Worm (Caenorhabditis elegans) whole organism, young adult: ENCODE results near the gene K12B6.4.

ENCODE experiments used
- B0019.2 ChIP-seq: fragments of 200-800 bp; sonication (Bioruptor generic); conservative IDR thresholded peaks from 2 replicates; pipeline ENCODE4 v1.3.6; 2022; ENCODE audit warnings: missing genetic modification reagents, missing genetic modification characterization, missing compliant biosample characterization
- D2030.7 ChIP-seq: fragments of 200-800 bp; sonication (Bioruptor generic); IDR thresholded peaks from 2 replicates; pipeline ENCODE4 v1.3.6; 2022; ENCODE audit warnings: missing genetic modification reagents, missing genetic modification characterization, missing compliant biosample characterization
- F23B12.7 ChIP-seq: sonication (generic microtip); optimal IDR thresholded peaks from 2 replicates; lab custom pipeline; 2017; ENCODE audit warnings: missing genetic modification characterization, mild to moderate bottlenecking, missing compliant biosample characterization, antibody characterized with exemption, moderate library complexity; ENCODE audit not compliant: insufficient read depth
- F39B2.1 ChIP-seq: fragments of 200-800 bp; sonication (Bioruptor generic); IDR thresholded peaks from 2 replicates; pipeline ENCODE4 v1.3.6; 2022; ENCODE audit warnings: missing genetic modification reagents, missing genetic modification characterization, missing compliant biosample characterization
- F55B11.4 ChIP-seq: sonication (generic microtip); optimal IDR thresholded peaks from 2 replicates; lab custom pipeline; 2016; ENCODE audit warnings: missing compliant biosample characterization, missing genetic modification characterization, borderline replicate concordance; ENCODE audit not compliant: insufficient read depth
- F57A8.1 ChIP-seq: fragments of 200-800 bp; sonication (Bioruptor generic); optimal IDR thresholded peaks from 2 replicates; lab custom pipeline; 2018; ENCODE audit warnings: mild to moderate bottlenecking, missing genetic modification characterization, moderate library complexity, missing compliant biosample characterization
- F57C9.4 ChIP-seq: sonication (generic microtip); optimal IDR thresholded peaks from 2 replicates; lab custom pipeline; 2017; ENCODE audit warnings: mild to moderate bottlenecking, missing genetic modification characterization, missing compliant biosample characterization
- K11D2.4 ChIP-seq: fragments of 200-800 bp; sonication (Bioruptor generic); IDR thresholded peaks from 2 replicates; pipeline ENCODE4 v1.3.6; 2022; ENCODE audit warnings: missing genetic modification reagents, missing genetic modification characterization, missing compliant biosample characterization
- T07F8.4 ChIP-seq: sonication (generic microtip); optimal IDR thresholded peaks from 2 replicates; lab custom pipeline; 2016; ENCODE audit warnings: mild to moderate bottlenecking, missing genetic modification characterization, moderate library complexity, missing compliant biosample characterization
- ZK185.1 ChIP-seq: sonication (generic microtip); optimal IDR thresholded peaks from 2 replicates; lab custom pipeline; 2016; ENCODE audit warnings: mild to moderate bottlenecking, missing genetic modification characterization, missing compliant biosample characterization; ENCODE audit not compliant: poor library complexity, severe bottlenecking
- akir-1 ChIP-seq: fragments of 200-800 bp; sonication (Bioruptor generic); optimal IDR thresholded peaks from 2 replicates; lab custom pipeline; 2018; ENCODE audit warnings: mild to moderate bottlenecking, missing genetic modification characterization, moderate library complexity, missing compliant biosample characterization
- ama-1 ChIP-seq, 3 experiments: fragments of 150-350 bp in 1 of 3; sonication (generic microtip) in 2 of 3; optimal IDR thresholded peaks; 2 replicates each; lab custom pipeline; 2014 to 2018; ENCODE audit warnings: missing biosample characterization in 2 of 3, missing genetic modification characterization in 2 of 3, missing genetic modification reagents in 2 of 3
- aptf-3 ChIP-seq: fragments of 200-800 bp; sonication (Bioruptor generic); IDR thresholded peaks from 2 replicates; pipeline ENCODE4 v1.3.6; 2022; ENCODE audit warnings: missing genetic modification characterization, missing compliant biosample characterization
- attf-3 ChIP-seq: fragments of 200-800 bp; sonication (Bioruptor generic); conservative IDR thresholded peaks from 2 replicates; pipeline ENCODE4 v1.3.6; 2022; ENCODE audit warnings: missing genetic modification reagents, missing genetic modification characterization, missing compliant biosample characterization
- bed-1 ChIP-seq: fragments of 200-800 bp; sonication (Bioruptor generic); IDR thresholded peaks from 2 replicates; pipeline ENCODE4 v1.3.6; 2022; ENCODE audit warnings: missing genetic modification reagents, missing genetic modification characterization, missing compliant biosample characterization
- ceh-100 ChIP-seq: fragments of 200-800 bp; sonication (Bioruptor generic); IDR thresholded peaks from 2 replicates; pipeline ENCODE4 v1.3.6; 2022; ENCODE audit warnings: missing genetic modification reagents, missing genetic modification characterization, missing compliant biosample characterization
- ceh-79 ChIP-seq: sonication (generic microtip); optimal IDR thresholded peaks from 2 replicates; lab custom pipeline; 2017; ENCODE audit warnings: mild to moderate bottlenecking, missing genetic modification characterization, missing compliant biosample characterization
- ceh-91 ChIP-seq: fragments of 200-800 bp; sonication (Bioruptor generic); IDR thresholded peaks from 2 replicates; pipeline ENCODE4 v1.3.6; 2022; ENCODE audit warnings: missing genetic modification reagents, missing genetic modification characterization, missing compliant biosample characterization
- dox-1 ChIP-seq: fragments of 200-800 bp; sonication (Bioruptor generic); IDR thresholded peaks from 2 replicates; pipeline ENCODE4 v1.3.6; 2022; ENCODE audit warnings: missing genetic modification reagents, missing genetic modification characterization, missing compliant biosample characterization
- dpff-1 ChIP-seq: sonication (generic microtip); optimal IDR thresholded peaks from 2 replicates; lab custom pipeline; 2017; ENCODE audit warnings: mild to moderate bottlenecking, missing genetic modification characterization, missing compliant biosample characterization
- efl-1 ChIP-seq: fragments of 150-350 bp; optimal IDR thresholded peaks from 2 replicates; lab custom pipeline; 2014; ENCODE audit warnings: missing biosample characterization, missing genetic modification reagents, missing genetic modification characterization
- egl-18 ChIP-seq: fragments of 200-800 bp; sonication (Bioruptor generic); IDR thresholded peaks from 2 replicates; pipeline ENCODE4 v1.3.6; 2022; ENCODE audit warnings: missing genetic modification reagents, missing genetic modification characterization, missing compliant biosample characterization
- egl-44 ChIP-seq: fragments of 200-800 bp; sonication (Bioruptor generic); IDR thresholded peaks from 2 replicates; pipeline ENCODE4 v1.3.6; 2022; ENCODE audit warnings: missing genetic modification reagents, missing genetic modification characterization, missing compliant biosample characterization
- ekl-4 ChIP-seq: fragments of 200-800 bp; sonication (Bioruptor generic); IDR thresholded peaks from 2 replicates; pipeline ENCODE4 v1.3.6; 2022; ENCODE audit warnings: missing genetic modification reagents, missing genetic modification characterization, missing compliant biosample characterization
- ets-4 ChIP-seq: fragments of 200-800 bp; sonication (Bioruptor generic); optimal IDR thresholded peaks from 2 replicates; lab custom pipeline; 2018; ENCODE audit warnings: mild to moderate bottlenecking, missing genetic modification characterization, missing compliant biosample characterization
- fkh-3 ChIP-seq: sonication (generic microtip); optimal IDR thresholded peaks from 2 replicates; lab custom pipeline; 2016; ENCODE audit warnings: mild to moderate bottlenecking, missing genetic modification characterization, missing compliant biosample characterization
- hlh-26 ChIP-seq: fragments of 200-800 bp; sonication (Bioruptor generic); conservative IDR thresholded peaks from 2 replicates; pipeline ENCODE4 v1.3.6; 2022; ENCODE audit warnings: missing genetic modification reagents, missing genetic modification characterization, missing compliant biosample characterization
- hrde-1 ChIP-seq: sonication (generic microtip); optimal IDR thresholded peaks from 2 replicates; lab custom pipeline; 2016; ENCODE audit warnings: missing genetic modification characterization, mild to moderate bottlenecking, missing compliant biosample characterization, moderate library complexity, missing genotype, missing genetic modification reagents, borderline replicate concordance
- lin-54 ChIP-seq: fragments of 200-800 bp; sonication (Bioruptor generic); optimal IDR thresholded peaks from 2 replicates; lab custom pipeline; 2018; ENCODE audit warnings: mild to moderate bottlenecking, missing genetic modification characterization, missing compliant biosample characterization
- lir-1 ChIP-seq: fragments of 200-800 bp; sonication (Bioruptor generic); conservative IDR thresholded peaks from 2 replicates; pipeline ENCODE4 v1.3.6; 2022; ENCODE audit warnings: missing genetic modification reagents, missing genetic modification characterization, missing compliant biosample characterization
- madf-6 ChIP-seq: fragments of 200-800 bp; sonication (Bioruptor generic); IDR thresholded peaks from 2 replicates; pipeline ENCODE4 v1.3.6; 2022; ENCODE audit warnings: missing genetic modification reagents, missing genetic modification characterization, missing compliant biosample characterization
- madf-8 ChIP-seq: fragments of 200-800 bp; sonication (Bioruptor generic); conservative IDR thresholded peaks from 2 replicates; pipeline ENCODE4 v1.3.6; 2022; ENCODE audit warnings: missing genetic modification reagents, missing genetic modification characterization, missing compliant biosample characterization
- mes-4 ChIP-seq: sonication (generic microtip); optimal IDR thresholded peaks from 2 replicates; lab custom pipeline; 2016; ENCODE audit warnings: missing genotype, missing genetic modification characterization, missing compliant biosample characterization
- mxl-1 ChIP-seq: sonication (generic microtip); optimal IDR thresholded peaks from 2 replicates; lab custom pipeline; 2016; ENCODE audit warnings: missing genetic modification characterization, missing compliant biosample characterization
- nhr-179 ChIP-seq: sonication (generic microtip); optimal IDR thresholded peaks from 2 replicates; lab custom pipeline; 2016; ENCODE audit warnings: mild to moderate bottlenecking, missing genetic modification characterization, missing compliant biosample characterization
- rcor-1 ChIP-seq: fragments of 200-800 bp; sonication (Bioruptor generic); IDR thresholded peaks from 2 replicates; pipeline ENCODE4 v1.3.6; 2022; ENCODE audit warnings: missing genetic modification reagents, missing genetic modification characterization, missing compliant biosample characterization
- rec-8 ChIP-seq, 2 experiments: sonication (generic microtip); optimal IDR thresholded peaks; 2 replicates each; lab custom pipeline; 2016; ENCODE audit warnings: mild to moderate bottlenecking in 2 of 2, missing genetic modification characterization in 2 of 2, missing genetic modification reagents in 2 of 2, missing genotype in 2 of 2, missing biosample characterization in 1 of 2, missing compliant biosample characterization in 1 of 2, moderate library complexity in 1 of 2
- repo-1 ChIP-seq: sonication (generic microtip); optimal IDR thresholded peaks from 2 replicates; lab custom pipeline; 2017; ENCODE audit warnings: mild to moderate bottlenecking, missing genetic modification characterization, missing compliant biosample characterization
- sdz-38 ChIP-seq: sonication (generic microtip); optimal IDR thresholded peaks from 2 replicates; lab custom pipeline; 2016; ENCODE audit warnings: missing genotype, missing genetic modification characterization, missing compliant biosample characterization
- snpc-1.3 ChIP-seq: sonication (generic microtip); optimal IDR thresholded peaks from 2 replicates; lab custom pipeline; 2017; ENCODE audit warnings: missing genetic modification characterization, mild to moderate bottlenecking, missing compliant biosample characterization, antibody characterized with exemption, moderate library complexity, missing genotype, missing genetic modification reagents; ENCODE audit not compliant: insufficient read depth
- sptf-2 ChIP-seq: fragments of 200-800 bp; sonication (Bioruptor generic); optimal IDR thresholded peaks from 2 replicates; lab custom pipeline; 2018; ENCODE audit warnings: mild to moderate bottlenecking, missing genetic modification characterization, missing compliant biosample characterization
- tbp1 ChIP-seq: fragments of 200-800 bp; sonication (Bioruptor generic); optimal IDR thresholded peaks from 2 replicates; lab custom pipeline; 2018; ENCODE audit warnings: mild to moderate bottlenecking, missing genetic modification characterization, missing compliant biosample characterization
- tbx-9 ChIP-seq: sonication (generic microtip); optimal IDR thresholded peaks from 2 replicates; lab custom pipeline; 2016; ENCODE audit warnings: borderline replicate concordance, missing genetic modification characterization, inconsistent platforms, missing compliant biosample characterization
- zim-3 ChIP-seq: sonication (generic microtip); optimal IDR thresholded peaks from 2 replicates; lab custom pipeline; 2017; ENCODE audit warnings: mild to moderate bottlenecking, missing genetic modification characterization, moderate library complexity, missing compliant biosample characterization
- ztf-6 ChIP-seq: fragments of 200-800 bp; sonication (Bioruptor generic); IDR thresholded peaks from 2 replicates; pipeline ENCODE4 v1.3.6; 2022; ENCODE audit warnings: missing genetic modification reagents, missing genetic modification characterization, missing compliant biosample characterization

The K12B6.4 gene

ce11 chrV:6267978-6268377 lies 13.1 kb downstream of the K12B6.4 start (continued):
- TF ChIP-seq F57C9.4 (tag; lab: Kevin White, UChicago) (no peak), ZK185.1 (tag; lab: Kevin White, UChicago) (no peak), ama-1 (optimal IDR thresholded peaks at IDR 0.05; lab: Kevin White, UChicago) (no peak), ama-1 (GFP tag; optimal IDR thresholded peaks at IDR 0.05; lab: Kevin White, UChicago) (no peak), lin-54 (GFP tag; lab: Kevin White, UChicago) (no peak), ekl-4 (GFP tag; lab: Robert Waterston, UW) (no peak), akir-1 (GFP tag; lab: Kevin White, UChicago) (no peak), attf-3 (no peak), zim-3 (tag; lab: Kevin White, UChicago) (no peak), D2030.7 (GFP tag; lab: Robert Waterston, UW) (peak; percentile 44; the same call in 1 of the 2 replicates), aptf-3 (GFP tag; lab: Robert Waterston, UW) (no peak), rec-8 (tag; optimal IDR thresholded peaks at IDR 0.05; lab: Kevin White, UChicago) (no peak), nhr-179 (tag; lab: Kevin White, UChicago) (no peak), hlh-26 (no peak), madf-8 (GFP tag; lab: Robert Waterston, UW) (peak; percentile 85), lir-1 (GFP tag; lab: Robert Waterston, UW) (no peak), efl-1 (GFP tag; lab: Kevin White, UChicago) (no peak), mxl-1 (tag; lab: Kevin White, UChicago) (no peak), sptf-2 (GFP tag; lab: Kevin White, UChicago) (no peak), F39B2.1 (GFP tag; lab: Robert Waterston, UW) (no peak), hrde-1 (tag; lab: Kevin White, UChicago) (no peak), ets-4 (GFP tag; lab: Kevin White, UChicago) (no peak), repo-1 (tag; lab: Kevin White, UChicago) (no peak)

- peak; percentile 63 for TF ChIP-seq repo-1 (tag; lab: Kevin White, UChicago)
- peak; percentile 39 for TF ChIP-seq F23B12.7 (tag; lab: Kevin White, UChicago)
- TF ChIP-seq dpff-1: no peak
- TF ChIP-seq B0019.2: no peak
- TF ChIP-seq F57A8.1 (GFP tag; lab: Kevin White, UChicago): no peak
- TF ChIP-seq bed-1 (GFP tag; lab: Robert Waterston, UW): no peak
- TF ChIP-seq mes-4 (tag; lab: Kevin White, UChicago): no peak
- no peak for TF ChIP-seq zim-3 (tag; lab: Kevin White, UChicago)
- TF ChIP-seq K11D2.4: peak; percentile 87
- no peak for TF ChIP-seq F55B11.4 (tag; lab: Kevin White, UChicago)
- TF ChIP-seq sdz-38 (tag; lab: Kevin White, UChicago): no peak
- no peak for TF ChIP-seq F39B2.1 (GFP tag; lab: Robert Waterston, UW)
- no peak for TF ChIP-seq ztf-6
- TF ChIP-seq egl-18 (GFP tag; lab: Robert Waterston, UW): peak; percentile 71; the same call in 1 of the 2 replicates
- TF ChIP-seq snpc-1.3 (tag; lab: Kevin White, UChicago): no peak
- TF ChIP-seq T07F8.4 (tag; lab: Kevin White, UChicago): no peak
- TF ChIP-seq egl-44 (GFP tag; lab: Robert Waterston, UW): peak; percentile 80
- TF ChIP-seq hlh-26: no peak
- TF ChIP-seq rcor-1: peak; percentile 85
- TF ChIP-seq ama-1 (optimal IDR thresholded peaks at IDR 0.05; lab: Kevin White, UChicago): no peak
- TF ChIP-seq ama-1 (GFP tag; optimal IDR thresholded peaks at IDR 0.05; lab: Kevin White, UChicago): no peak
- TF ChIP-seq tbx-9 (tag; lab: Kevin White, UChicago): no peak
- no peak for TF ChIP-seq D2030.7 (GFP tag; lab: Robert Waterston, UW)
- peak; percentile 57 for TF ChIP-seq tbp1 (GFP tag; lab: Kevin White, UChicago)
- TF ChIP-seq ceh-79 (tag; lab: Kevin White, UChicago): no peak
- TF ChIP-seq dox-1: peak; percentile 94
- peak; percentile 77 for TF ChIP-seq madf-6
- TF ChIP-seq ceh-91: no peak
- no peak; the same call in 1 of the 2 replicates for TF ChIP-seq ceh-100 (GFP tag; lab: Robert Waterston, UW)
- TF ChIP-seq fkh-3 (tag; lab: Kevin White, UChicago): no peak
These were observed 13.8 kb downstream of the K12B6.4 start, which contains the start of gene mrck-1 for ce11 chrV:6267237-6267812. Gene mrck-1, minus strand, starts transcription at chrV:6267287.
